Fruit fly (Drosophila melanogaster) whole organism, embryonic: ENCODE results near the gene p115.

ENCODE experiments used
- Blimp-1 ChIP-seq: fragments of 200-800 bp; sonication (Bioruptor generic); optimal IDR thresholded peaks from 3 replicates; lab custom pipeline; 2018; ENCODE audit warnings: missing biosample characterization, missing genetic modification characterization, mild to moderate bottlenecking, moderate library complexity, missing genetic modification reagents
- Bteb2 ChIP-seq: fragments of 200-800 bp; sonication (Bioruptor generic); optimal IDR thresholded peaks from 2 replicates; lab custom pipeline; 2016; ENCODE audit warnings: missing biosample characterization, missing genetic modification characterization
- CG11723 ChIP-seq: fragments of 200-800 bp; sonication (Bioruptor generic); optimal IDR thresholded peaks from 2 replicates; lab custom pipeline; 2017; ENCODE audit warnings: missing biosample characterization, mild to moderate bottlenecking, missing genetic modification characterization
- CG12071 ChIP-seq: fragments of 200-800 bp; sonication (Bioruptor generic); optimal IDR thresholded peaks from 3 replicates; lab custom pipeline; 2018; ENCODE audit warnings: missing biosample characterization, mild to moderate bottlenecking, missing genetic modification characterization
- CG12155 ChIP-seq: fragments of 200-800 bp; sonication (Bioruptor generic); optimal IDR thresholded peaks from 3 replicates; lab custom pipeline; 2016; ENCODE audit warnings: missing biosample characterization, missing genetic modification characterization
- CG12219 ChIP-seq: fragments of 200-800 bp; sonication (Bioruptor generic); optimal IDR thresholded peaks from 3 replicates; lab custom pipeline; 2018; ENCODE audit warnings: missing biosample characterization, mild to moderate bottlenecking, missing genetic modification characterization
- CG12236 ChIP-seq: fragments of 200-800 bp; sonication (Bioruptor generic); optimal IDR thresholded peaks from 2 replicates; lab custom pipeline; 2016; ENCODE audit warnings: missing biosample characterization, missing genetic modification characterization
- CG17802 ChIP-seq: fragments of 200-800 bp; sonication (Bioruptor generic); optimal IDR thresholded peaks from 2 replicates; lab custom pipeline; 2018; ENCODE audit warnings: missing biosample characterization, mild to moderate bottlenecking, missing genetic modification characterization, moderate library complexity
- CG2202 ChIP-seq: fragments of 200-800 bp; sonication (Bioruptor generic); optimal IDR thresholded peaks from 2 replicates; lab custom pipeline; 2018; ENCODE audit warnings: missing biosample characterization, mild to moderate bottlenecking, missing genetic modification characterization
- CG30020 ChIP-seq: fragments of 200-800 bp; optimal IDR thresholded peaks from 2 replicates; lab custom pipeline; 2019; ENCODE audit warnings: missing biosample characterization, mild to moderate bottlenecking, missing genetic modification characterization, moderate library complexity
- CG32532 ChIP-seq: fragments of 200-800 bp; sonication (Bioruptor generic); IDR thresholded peaks from 2 replicates; pipeline ENCODE4 v1.3.6; 2022; ENCODE audit warnings: missing biosample characterization, missing genetic modification characterization
- CG3726 ChIP-seq: fragments of 200-800 bp; sonication (Bioruptor generic); IDR thresholded peaks from 3 replicates; pipeline ENCODE4, ENCODE4 v1.3.6; 2022; ENCODE audit warnings: missing biosample characterization, missing genetic modification characterization
- CG4617 ChIP-seq: fragments of 200-800 bp; sonication (Bioruptor generic); optimal IDR thresholded peaks from 3 replicates; lab custom pipeline; 2016; ENCODE audit warnings: missing biosample characterization, missing genetic modification characterization, borderline replicate concordance
- CG6813 ChIP-seq: fragments of 200-800 bp; sonication (Bioruptor generic); optimal IDR thresholded peaks from 2 replicates; lab custom pipeline; 2017; ENCODE audit warnings: missing biosample characterization, missing genetic modification characterization, mild to moderate bottlenecking, moderate library complexity, missing genetic modification reagents
- CG7271 ChIP-seq: fragments of 200-800 bp; sonication (Bioruptor generic); optimal IDR thresholded peaks from 2 replicates; lab custom pipeline; 2018; ENCODE audit warnings: missing biosample characterization, mild to moderate bottlenecking, missing genetic modification characterization, moderate library complexity
- CG7928 ChIP-seq: fragments of 200-800 bp; sonication (Bioruptor generic); optimal IDR thresholded peaks from 2 replicates; lab custom pipeline; 2017; ENCODE audit warnings: missing biosample characterization, mild to moderate bottlenecking, missing genetic modification characterization
- CG9609 ChIP-seq: fragments of 200-800 bp; sonication (Bioruptor generic); optimal IDR thresholded peaks from 3 replicates; lab custom pipeline; 2016; ENCODE audit warnings: missing biosample characterization, missing genetic modification characterization
- CkIIα-i1 ChIP-seq: fragments of 200-800 bp; sonication (Bioruptor generic); IDR thresholded peaks from 2 replicates; pipeline ENCODE4 v1.3.6; 2022; ENCODE audit warnings: missing biosample characterization, missing genetic modification characterization
- CoRest ChIP-seq: fragments of 200-800 bp; sonication (Bioruptor generic); optimal IDR thresholded peaks from 3 replicates; lab custom pipeline; 2018; ENCODE audit warnings: missing biosample characterization, mild to moderate bottlenecking, missing genetic modification characterization, moderate library complexity
- D ChIP-seq, 2 experiments: fragments of 200-800 bp in 1 of 2; fragments of >200 bp in 1 of 2; sonication (Bioruptor generic) in 1 of 2; optimal IDR thresholded peaks; 2 replicates in 1 of 2; 3 replicates in 1 of 2; lab custom pipeline; 2017; ENCODE audit warnings: mild to moderate bottlenecking in 1 of 2, missing biosample characterization in 1 of 2, missing genetic modification characterization in 1 of 2, missing genetic modification reagents in 1 of 2
- GATAe ChIP-seq: fragments of 200-800 bp; sonication (Bioruptor generic); conservative IDR thresholded peaks from 2 replicates; pipeline ENCODE4 v1.3.6; 2022; ENCODE audit warnings: missing biosample characterization, missing genetic modification characterization
- Lhr ChIP-seq: fragments of 200-800 bp; sonication (Bioruptor generic); optimal IDR thresholded peaks from 3 replicates; lab custom pipeline; 2017; ENCODE audit warnings: mild to moderate bottlenecking, missing biosample characterization, missing genetic modification reagents, missing genetic modification characterization
- Lim3 ChIP-seq: fragments of 200-800 bp; sonication (Bioruptor generic); IDR thresholded peaks from 2 replicates; pipeline ENCODE4 v1.3.6; 2022; ENCODE audit warnings: missing biosample characterization, missing genetic modification characterization
- MESR4 ChIP-seq: fragments of 200-800 bp; sonication (Bioruptor generic); optimal IDR thresholded peaks from 2 replicates; lab custom pipeline; 2018; ENCODE audit warnings: missing biosample characterization, mild to moderate bottlenecking, missing genetic modification characterization, moderate library complexity
- Myb ChIP-seq: fragments of 200-800 bp; sonication (Bioruptor generic); optimal IDR thresholded peaks from 2 replicates; lab custom pipeline; 2016; ENCODE audit warnings: missing biosample characterization, missing genetic modification characterization
- NFAT ChIP-seq: fragments of 200-800 bp; sonication (Bioruptor generic); IDR thresholded peaks from 2 replicates; pipeline ENCODE4 v1.3.6; 2022; ENCODE audit warnings: missing biosample characterization, missing genetic modification characterization
- Side ChIP-seq: fragments of 200-800 bp; sonication (Bioruptor generic); optimal IDR thresholded peaks from 2 replicates; lab custom pipeline; 2016; ENCODE audit warnings: missing biosample characterization, missing genetic modification characterization
- caup ChIP-seq: fragments of 200-800 bp; sonication (Bioruptor generic); optimal IDR thresholded peaks from 3 replicates; lab custom pipeline; 2017; ENCODE audit warnings: missing biosample characterization, mild to moderate bottlenecking, missing genetic modification characterization, moderate library complexity; ENCODE audit not compliant: severe bottlenecking
- cg ChIP-seq: fragments of 200-800 bp; sonication (Bioruptor generic); optimal IDR thresholded peaks from 3 replicates; lab custom pipeline; 2019; ENCODE audit warnings: missing biosample characterization, mild to moderate bottlenecking, missing genetic modification characterization, moderate library complexity
- dimm ChIP-seq: fragments of 200-800 bp; sonication (Bioruptor generic); IDR thresholded peaks from 2 replicates; pipeline ENCODE4 v1.3.6; 2022; ENCODE audit warnings: missing biosample characterization, missing genetic modification characterization
- dmrt99B ChIP-seq: fragments of 200-800 bp; sonication (Bioruptor generic); optimal IDR thresholded peaks from 2 replicates; lab custom pipeline; 2018; ENCODE audit warnings: missing biosample characterization, mild to moderate bottlenecking, missing genetic modification characterization, moderate library complexity
- en ChIP-seq: fragments of 200-800 bp; sonication (Bioruptor generic); optimal IDR thresholded peaks from 2 replicates; lab custom pipeline; 2016; ENCODE audit warnings: missing biosample characterization, missing genetic modification characterization
- fru ChIP-seq: fragments of >200 bp; optimal IDR thresholded peaks from 2 replicates; lab custom pipeline; 2017
- ftz-f1 ChIP-seq: fragments of 200-800 bp; sonication (Bioruptor generic); optimal IDR thresholded peaks from 2 replicates; lab custom pipeline; 2016; ENCODE audit warnings: missing biosample characterization, missing genetic modification characterization
- gro ChIP-seq: fragments of 200-800 bp; sonication (Bioruptor generic); optimal IDR thresholded peaks from 2 replicates; lab custom pipeline; 2016; ENCODE audit warnings: missing biosample characterization, missing genetic modification characterization
- gsb ChIP-seq: fragments of 200-800 bp; sonication (Bioruptor generic); IDR thresholded peaks from 2 replicates; pipeline ENCODE4 v1.3.6; 2022; ENCODE audit warnings: missing biosample characterization, missing genetic modification characterization
- hbn ChIP-seq: fragments of 200-800 bp; sonication (Bioruptor generic); IDR thresholded peaks from 2 replicates; pipeline ENCODE4 v1.3.6; 2022; ENCODE audit warnings: missing biosample characterization, missing genetic modification characterization; ENCODE audit not compliant: partially characterized antibody
- jing ChIP-seq: fragments of 200-800 bp; sonication (Bioruptor generic); optimal IDR thresholded peaks from 2 replicates; lab custom pipeline; 2018; ENCODE audit warnings: missing biosample characterization, mild to moderate bottlenecking, missing genetic modification characterization
- phol ChIP-seq: fragments of 200-800 bp; sonication (Bioruptor generic); optimal IDR thresholded peaks from 3 replicates; lab custom pipeline; 2018; ENCODE audit warnings: missing biosample characterization, mild to moderate bottlenecking, missing genetic modification characterization, moderate library complexity
- pros ChIP-seq: fragments of 200-800 bp; sonication (Bioruptor generic); optimal IDR thresholded peaks from 3 replicates; lab custom pipeline; 2019; ENCODE audit warnings: missing biosample characterization, mild to moderate bottlenecking, missing genetic modification characterization, moderate library complexity
- psq ChIP-seq: fragments of 200-800 bp; sonication (Bioruptor generic); optimal IDR thresholded peaks from 2 replicates; lab custom pipeline; 2017; ENCODE audit warnings: missing biosample characterization, missing genetic modification characterization
- scrt ChIP-seq: fragments of 200-800 bp; sonication (Bioruptor generic); optimal IDR thresholded peaks from 2 replicates; lab custom pipeline; 2018; ENCODE audit warnings: missing biosample characterization, mild to moderate bottlenecking, missing genetic modification characterization, moderate library complexity
- tin ChIP-seq: fragments of 200-800 bp; sonication (Bioruptor generic); optimal IDR thresholded peaks from 3 replicates; lab custom pipeline; 2016; ENCODE audit warnings: missing biosample characterization, missing genetic modification characterization
- tna ChIP-seq: fragments of 200-800 bp; sonication (Bioruptor generic); IDR thresholded peaks from 2 replicates; pipeline ENCODE4 v1.3.6; 2022; ENCODE audit warnings: missing biosample characterization, missing genetic modification characterization; ENCODE audit not compliant: partially characterized antibody
- tx ChIP-seq: fragments of 200-800 bp; sonication (Bioruptor generic); optimal IDR thresholded peaks from 2 replicates; lab custom pipeline; 2016; ENCODE audit warnings: missing biosample characterization, missing genetic modification characterization
- unc-4 ChIP-seq: fragments of 200-800 bp; sonication (Bioruptor generic); IDR thresholded peaks from 2 replicates; pipeline ENCODE4 v1.3.6; 2022; ENCODE audit warnings: missing biosample characterization, missing genetic modification characterization; ENCODE audit not compliant: partially characterized antibody
- zen2 ChIP-seq: fragments of 200-800 bp; sonication (Bioruptor generic); IDR thresholded peaks from 3 replicates; pipeline ENCODE4 v1.3.6; 2022; ENCODE audit warnings: missing biosample characterization, missing genetic modification characterization; ENCODE audit not compliant: partially characterized antibody

The p115 gene

dm6 chrX:7937588-7938481 is 44.0 kb downstream of the p115 start (continued):
- TF ChIP-seq tna (GFP tag; lab: Robert Waterston, UW): no peak
- peak; percentile 73 for TF ChIP-seq jing (GFP tag; lab: Kevin White, UChicago)
- TF ChIP-seq CG32532: 0 out of 2 replicates have a peak, but pooled peaks have one; percentile 52
- TF ChIP-seq psq (GFP tag; lab: Kevin White, UChicago): peak; percentile 35
- peak; percentile 31 for TF ChIP-seq caup (GFP tag; lab: Kevin White, UChicago)
- peak; percentile 92 for TF ChIP-seq phol (tag; lab: Kevin White, UChicago)
- peak; percentile 82 for TF ChIP-seq Side
- TF ChIP-seq CG12219 (GFP tag; lab: Kevin White, UChicago): peak; percentile 67
- TF ChIP-seq MESR4: no peak
- no peak for TF ChIP-seq gro (GFP tag; lab: Kevin White, UChicago)
- TF ChIP-seq gsb: no peak
- peak; percentile 77 for TF ChIP-seq Blimp-1 (GFP tag; lab: Kevin White, UChicago)
- TF ChIP-seq CG7271: no peak
- no peak for TF ChIP-seq CG7928 (GFP tag; lab: Kevin White, UChicago)
- TF ChIP-seq unc-4 (GFP tag; lab: Robert Waterston, UW): no peak
- TF ChIP-seq CG12236 (GFP tag; lab: Kevin White, UChicago): peak; percentile 64
- TF ChIP-seq CG11723 (GFP tag; lab: Kevin White, UChicago): peak; percentile 73
- peak; percentile 91 for TF ChIP-seq CoRest (tag; lab: Kevin White, UChicago)
- TF ChIP-seq cg (GFP tag; lab: Kevin White, UChicago): peak; percentile 95
- TF ChIP-seq tx (GFP tag; lab: Kevin White, UChicago): peak; percentile 76
- peak; percentile 79 for TF ChIP-seq en
- TF ChIP-seq NFAT (GFP tag; lab: Robert Waterston, UW): 0 out of 2 replicates have a peak, but pooled peaks have one; percentile 19
- no peak for TF ChIP-seq fru (lab: Kevin White, UChicago)
- TF ChIP-seq zen2 (GFP tag; lab: Robert Waterston, UW): no peak
- TF ChIP-seq CG6813 (GFP tag; lab: Kevin White, UChicago): peak; percentile 64
- TF ChIP-seq CkIIα-i1 (GFP tag; lab: Robert Waterston, UW): no peak
- peak; percentile 60 for TF ChIP-seq CG17802 (tag; lab: Kevin White, UChicago)
- TF ChIP-seq CG12155: peak; percentile 58
- TF ChIP-seq hbn (GFP tag; lab: Robert Waterston, UW): no peak
- no peak for TF ChIP-seq Bteb2
- TF ChIP-seq dimm: peak; percentile 21; the same call in 1 of the 2 replicates
- TF ChIP-seq CG12071: peak; percentile 59
- no peak for TF ChIP-seq GATAe
- TF ChIP-seq ftz-f1: no peak
- peak; percentile 73 for TF ChIP-seq CG2202
- TF ChIP-seq CG30020 (tag; lab: Kevin White, UChicago): peak; percentile 38
- TF ChIP-seq tin (GFP tag; lab: Kevin White, UChicago): peak; percentile 82
- TF ChIP-seq D (optimal IDR thresholded peaks at IDR 0.05; lab: Kevin White, UChicago): no peak
- peak; percentile 93 for TF ChIP-seq D (GFP tag; optimal IDR thresholded peaks at IDR 0.05; lab: Kevin White, UChicago)
- peak; percentile 14; the same call in 1 of the 2 replicates for TF ChIP-seq Lim3 (GFP tag; lab: Robert Waterston, UW)
- TF ChIP-seq CG9609 (GFP tag; lab: Kevin White, UChicago): peak; percentile 88
- TF ChIP-seq CG3726 (GFP tag; lab: Robert Waterston, UW): peak; percentile 70; the same call in 1 of the 3 replicates
- TF ChIP-seq Myb: peak; percentile 72
- peak; percentile 45 for TF ChIP-seq CG4617 (GFP tag; lab: Kevin White, UChicago)
- TF ChIP-seq pros (GFP tag; lab: Kevin White, UChicago): peak; percentile 75
- TF ChIP-seq scrt (GFP tag; lab: Kevin White, UChicago): peak; percentile 48
- peak; percentile 90 for TF ChIP-seq dmrt99B (tag; lab: Kevin White, UChicago)
- peak; percentile 73 for TF ChIP-seq Lhr
